Worm (Caenorhabditis elegans): ENCODE results near the gene gcy-6.

- TF ChIP-seq pha-4 (tag; optimal IDR thresholded peaks at IDR 0.05) (no peak), Y22D7AL.16 (tag; optimal IDR thresholded peaks at IDR 0.05) (no peak), C38D4.7 (GFP tag; optimal IDR thresholded peaks at IDR 0.05) (no peak), ceh-24 (tag; optimal IDR thresholded peaks at IDR 0.05) (no peak), nhr-11 (tag; optimal IDR thresholded peaks at IDR 0.05) (no peak), unc-3 (GFP tag; conservative IDR thresholded peaks at IDR 0.05) (no peak), unc-3 (tag; optimal IDR thresholded peaks at IDR 0.05) (no peak), eyg-1 (tag; optimal IDR thresholded peaks at IDR 0.05) (no peak), ahr-1 (tag; optimal IDR thresholded peaks at IDR 0.05) (no peak), fkh-6 (tag; optimal IDR thresholded peaks at IDR 0.05) (no peak), ceh-6 (GFP tag; optimal IDR thresholded peaks at IDR 0.05) (no peak), sox-4 (tag; optimal IDR thresholded peaks at IDR 0.05) (no peak), pqm-1 (tag; optimal IDR thresholded peaks at IDR 0.05) (no peak), unc-55 (GFP tag; optimal IDR thresholded peaks at IDR 0.05) (no peak), ceh-2 (tag; optimal IDR thresholded peaks at IDR 0.05) (no peak)
Observed at ce11 chrV:10297099-10297498, 16.8 kb downstream of the gcy-6 start, which contains the start of gene B0024.4.

All from whole organism, late embryonic.